Fruit fly (Drosophila melanogaster): ENCODE results near the gene CG42271.

Gene CG42271

DNA sequence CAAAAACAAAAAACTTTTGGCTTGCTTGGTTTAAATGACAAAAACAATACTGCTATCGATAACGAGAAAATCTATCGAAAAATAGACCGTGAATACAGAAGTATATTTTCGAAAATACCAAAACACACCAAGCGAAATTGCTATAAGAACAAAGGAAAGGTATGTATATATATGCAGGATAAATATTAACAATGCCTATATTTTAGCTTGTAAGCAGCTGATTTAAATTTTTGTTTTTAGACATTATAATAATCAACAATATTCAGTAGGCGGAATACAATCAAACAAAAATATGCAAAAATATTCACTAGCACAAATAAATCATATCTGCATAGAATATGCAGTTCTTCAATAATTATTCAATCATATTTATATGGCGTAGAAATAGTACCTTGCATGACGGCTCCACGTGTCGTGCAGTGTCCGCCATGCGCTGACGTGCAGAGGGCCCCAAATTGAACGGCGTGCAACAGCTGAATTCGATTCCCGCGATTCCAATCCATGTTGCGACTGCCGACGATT lies 4.1 kb upstream of the CG42271 start, which contains the start of the genes Fbxl4 and Dus2 (continued):
- TF ChIP-seq Rel (GFP tag; optimal IDR thresholded peaks at IDR 0.05) (no peak), Rel (tag; optimal IDR thresholded peaks at IDR 0.05) (peak; percentile 56), woc (GFP tag; optimal IDR thresholded peaks at IDR 0.05) (peak; percentile 90), dmrt93B (GFP tag; optimal IDR thresholded peaks at IDR 0.05) (peak; percentile 86), Hr83 (GFP tag; optimal IDR thresholded peaks at IDR 0.05; ENCODE audit: poor library complexity, severe bottlenecking) (no peak), Sp1 (GFP tag; optimal IDR thresholded peaks at IDR 0.05) (peak; percentile 70), CG32264 (GFP tag; optimal IDR thresholded peaks at IDR 0.05) (peak; percentile 62), Hnf4 (GFP tag; optimal IDR thresholded peaks at IDR 0.05) (no peak)

DNA sequence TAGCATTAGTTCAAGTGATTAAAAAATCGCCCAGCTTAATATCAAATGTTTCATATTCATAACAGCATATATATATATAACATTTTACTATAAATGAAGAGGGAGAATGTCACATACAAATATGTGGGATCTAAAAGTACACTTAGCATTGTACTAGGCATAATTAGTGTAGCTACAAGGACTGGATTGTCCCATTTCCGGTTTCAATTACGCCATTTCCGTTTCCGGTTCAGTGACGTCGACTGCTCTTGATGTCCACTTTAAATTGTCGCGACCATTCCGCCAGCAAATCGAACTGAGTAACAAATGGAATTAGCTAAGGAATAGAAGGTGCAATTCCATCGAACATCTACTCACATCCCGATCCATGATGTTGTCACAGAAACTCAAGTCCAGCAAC lies 602 bp upstream of the CG42271 start:
- no peak for TF ChIP-seq pan (optimal IDR thresholded peaks at IDR 0.05)
- no peak for TF ChIP-seq ey (GFP tag; optimal IDR thresholded peaks at IDR 0.05)
- TF ChIP-seq OdsH (GFP tag; optimal IDR thresholded peaks at IDR 0.05) = no peak
- TF ChIP-seq Vsx2 (GFP tag; optimal IDR thresholded peaks at IDR 0.05; ENCODE audit: partially characterized antibody) = no peak
- TF ChIP-seq Myc (optimal IDR thresholded peaks at IDR 0.05) = no peak
- TF ChIP-seq lola (GFP tag; optimal IDR thresholded peaks at IDR 0.05) = no peak
- no peak for TF ChIP-seq N (GFP tag; optimal IDR thresholded peaks at IDR 0.05)
- no peak for TF ChIP-seq tai (GFP tag; optimal IDR thresholded peaks at IDR 0.05)
- no peak for TF ChIP-seq Rel (GFP tag; optimal IDR thresholded peaks at IDR 0.05)
- TF ChIP-seq Rel (tag; optimal IDR thresholded peaks at IDR 0.05) = no peak
- no peak for TF ChIP-seq CG9705 (GFP tag; optimal IDR thresholded peaks at IDR 0.05)
- no peak for TF ChIP-seq Mio (GFP tag; optimal IDR thresholded peaks at IDR 0.05)
- no peak for TF ChIP-seq Hr83 (GFP tag; optimal IDR thresholded peaks at IDR 0.05; ENCODE audit: poor library complexity, severe bottlenecking)
- no peak for TF ChIP-seq sage (GFP tag; optimal IDR thresholded peaks at IDR 0.05)
- no peak for TF ChIP-seq dmrt93B (GFP tag; optimal IDR thresholded peaks at IDR 0.05)
- no peak for TF ChIP-seq HLH106 (tag; optimal IDR thresholded peaks at IDR 0.05)
- no peak for TF ChIP-seq fru (GFP tag; optimal IDR thresholded peaks at IDR 0.05)
- TF ChIP-seq Hnf4 (GFP tag; optimal IDR thresholded peaks at IDR 0.05) = no peak
- TF ChIP-seq br (GFP tag; optimal IDR thresholded peaks at IDR 0.05) = no peak

DNA sequence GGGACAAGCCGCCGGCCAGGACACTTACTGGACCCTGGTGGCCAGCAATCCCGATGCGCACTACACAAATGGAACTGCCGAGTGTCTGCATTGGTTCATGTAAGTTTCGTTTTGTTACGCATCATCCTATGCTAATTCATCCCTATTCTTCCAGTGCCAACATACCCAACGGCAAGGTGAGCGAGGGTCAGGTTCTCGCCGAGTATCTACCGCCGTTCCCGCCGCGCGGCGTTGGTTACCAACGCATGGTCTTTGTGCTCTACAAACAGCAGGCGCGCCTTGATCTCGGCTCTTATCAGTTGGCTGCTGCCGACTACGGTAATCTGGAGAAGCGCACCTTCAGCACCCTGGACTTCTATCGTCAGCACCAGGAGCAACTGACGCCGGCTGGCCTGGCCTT lies 6.8 kb downstream of the CG42271 start:
- no peak for TF ChIP-seq dmrt93B (GFP tag; optimal IDR thresholded peaks at IDR 0.05)
- TF ChIP-seq Mio (GFP tag; optimal IDR thresholded peaks at IDR 0.05) = no peak
- TF ChIP-seq Hnf4 (GFP tag; optimal IDR thresholded peaks at IDR 0.05) = no peak
- no peak for TF ChIP-seq Rel (GFP tag; optimal IDR thresholded peaks at IDR 0.05)
- TF ChIP-seq Rel (tag; optimal IDR thresholded peaks at IDR 0.05) = no peak
- no peak for TF ChIP-seq dsf (GFP tag; optimal IDR thresholded peaks at IDR 0.05; ENCODE audit: borderline replicate concordance)
- TF ChIP-seq Dif (GFP tag; optimal IDR thresholded peaks at IDR 0.05; ENCODE audit: partially characterized antibody) = no peak
- no peak for TF ChIP-seq ey (GFP tag; optimal IDR thresholded peaks at IDR 0.05)
- TF ChIP-seq usp (GFP tag; optimal IDR thresholded peaks at IDR 0.05) = no peak
- no peak for TF ChIP-seq CrebA (GFP tag; optimal IDR thresholded peaks at IDR 0.05; ENCODE audit: borderline replicate concordance)
- TF ChIP-seq dl (GFP tag; optimal IDR thresholded peaks at IDR 0.05; ENCODE audit: insufficient read depth in 1 of 2, partially characterized antibody in 2 of 2) = no peak
- TF ChIP-seq foxo (GFP tag; optimal IDR thresholded peaks at IDR 0.05) = no peak
- no peak for TF ChIP-seq woc (GFP tag; optimal IDR thresholded peaks at IDR 0.05)
- no peak for TF ChIP-seq Abd-B (GFP tag; optimal IDR thresholded peaks at IDR 0.05)
- TF ChIP-seq sv (GFP tag; optimal IDR thresholded peaks at IDR 0.05) = no peak

DNA sequence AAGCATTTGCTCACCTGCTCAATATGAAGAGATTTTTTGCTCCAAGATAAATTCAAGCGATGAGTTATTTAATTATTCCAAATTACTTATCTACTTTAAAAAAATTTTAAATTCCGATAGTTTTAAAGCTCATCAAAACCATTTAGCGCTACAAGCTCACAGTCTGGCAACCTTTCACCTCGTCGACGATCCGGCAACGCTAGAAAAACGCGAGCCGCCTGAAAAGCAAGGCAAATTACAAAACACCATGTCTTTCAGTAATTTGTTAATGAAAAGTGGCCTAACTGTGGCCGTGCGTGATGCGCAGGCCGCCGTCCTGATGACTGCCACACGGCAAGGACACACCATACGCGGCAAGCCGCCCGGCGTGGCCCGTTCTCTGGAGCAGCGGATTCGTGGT lies 7.8 kb downstream of the CG42271 start, which contains the start of gene mRpL38:
Gene mRpL38 (plus strand): TSS at position 197 of the 400 bp plus-strand sequence.
- TF ChIP-seq pan (optimal IDR thresholded peaks at IDR 0.05) = no peak
- TF ChIP-seq Dif (GFP tag; optimal IDR thresholded peaks at IDR 0.05; ENCODE audit: partially characterized antibody) = no peak
- no peak for TF ChIP-seq CrebA (GFP tag; optimal IDR thresholded peaks at IDR 0.05; ENCODE audit: borderline replicate concordance)
- no peak for TF ChIP-seq psq (GFP tag; optimal IDR thresholded peaks at IDR 0.05)
- TF ChIP-seq foxo (GFP tag; optimal IDR thresholded peaks at IDR 0.05) = no peak
- no peak for TF ChIP-seq CG9705 (GFP tag; optimal IDR thresholded peaks at IDR 0.05)
- TF ChIP-seq Sp1 (GFP tag; optimal IDR thresholded peaks at IDR 0.05) = no peak
- TF ChIP-seq CG32264 (GFP tag; optimal IDR thresholded peaks at IDR 0.05) = no peak
- no peak for TF ChIP-seq GATAd (GFP tag; optimal IDR thresholded peaks at IDR 0.05)
- no peak for TF ChIP-seq Hnf4 (GFP tag; optimal IDR thresholded peaks at IDR 0.05)
- TF ChIP-seq Mio (GFP tag; optimal IDR thresholded peaks at IDR 0.05) = no peak
- no peak for TF ChIP-seq sage (GFP tag; optimal IDR thresholded peaks at IDR 0.05)
